ENCODE assay signal across 6 worm cellular contexts in the genomic region with DNA sequence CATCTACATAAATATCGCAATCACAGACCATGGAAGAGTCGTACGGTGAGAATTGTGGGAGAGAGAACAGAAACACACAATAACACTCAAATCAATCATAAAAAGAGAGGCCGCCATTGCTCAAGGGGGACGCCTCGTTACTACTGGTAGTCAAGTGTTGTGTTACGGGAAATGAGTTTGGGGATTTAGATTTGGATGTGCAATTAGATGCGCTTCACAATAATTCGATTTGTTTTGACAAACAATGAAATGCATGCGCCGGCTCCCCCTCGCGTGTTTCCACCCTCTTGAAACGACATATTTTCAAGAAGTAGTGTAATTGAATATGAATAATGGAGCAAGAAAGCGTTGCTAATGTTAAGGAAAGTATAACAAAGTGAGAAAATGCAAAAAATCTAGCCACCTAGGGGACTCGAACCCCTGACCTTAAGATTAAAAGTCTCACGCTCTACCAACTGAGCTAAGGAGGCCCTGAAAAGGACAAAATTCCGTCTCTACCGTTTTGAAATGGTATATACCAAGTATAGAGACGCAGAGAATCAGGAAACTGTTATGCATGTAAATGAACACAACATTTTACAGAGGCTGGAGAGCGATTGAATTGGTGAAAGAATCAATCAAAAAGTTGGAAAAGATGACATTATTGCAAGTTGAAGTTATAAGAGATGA.
TF ChIP-seq lines count a peak whose summit lies in the region.

No protein-coding gene starts in this region.

TF ChIP-seq in whole organism, L1 larva, 84 proteins besides CTCF, POLR2A, EP300 and RAD21:
- TF ChIP-seq lin-35 (GFP tag; optimal IDR thresholded peaks at IDR 0.05; lab: Kevin White, UChicago): peak in 1 of 2 experiments; percentile 20
- no peak for TF ChIP-seq nhr-28 (tag; optimal IDR thresholded peaks at IDR 0.05; lab: Kevin White, UChicago)
- no peak for TF ChIP-seq nhr-20 (tag; optimal IDR thresholded peaks at IDR 0.05; lab: Kevin White, UChicago)
- TF ChIP-seq lin-39 (tag; optimal IDR thresholded peaks at IDR 0.05; lab: Kevin White, UChicago): no peak
- TF ChIP-seq C04F5.9 (tag; optimal IDR thresholded peaks at IDR 0.05; lab: Kevin White, UChicago): no peak
- TF ChIP-seq unc-62 (GFP tag; optimal IDR thresholded peaks at IDR 0.05; lab: Kevin White, UChicago): no peak
- TF ChIP-seq zip-4 (GFP tag; optimal IDR thresholded peaks at IDR 0.05; lab: Kevin White, UChicago): no peak
- no peak for TF ChIP-seq unc-86 (tag; optimal IDR thresholded peaks at IDR 0.05; lab: Kevin White, UChicago)
- peak; percentile 10 for TF ChIP-seq nhr-85 (tag; lab: Kevin White, UChicago)
- TF ChIP-seq lin-14 (GFP tag; optimal IDR thresholded peaks at IDR 0.05; lab: Kevin White, UChicago): peak; percentile 20
TF ChIP-seq in whole organism, L1 larva: peak in this region for 3.

TF ChIP-seq in whole organism, L3 larva, 47 proteins besides CTCF, POLR2A, EP300 and RAD21:
- TF ChIP-seq elt-2 (tag; optimal IDR thresholded peaks at IDR 0.05; lab: Kevin White, UChicago): peak; percentile 17
- TF ChIP-seq sea-2 (GFP tag; optimal IDR thresholded peaks at IDR 0.05; lab: Kevin White, UChicago): no peak
- TF ChIP-seq fkh-2 (tag; optimal IDR thresholded peaks at IDR 0.05; lab: Kevin White, UChicago): no peak
- no peak for TF ChIP-seq lin-15B (tag; optimal IDR thresholded peaks at IDR 0.05; lab: Kevin White, UChicago)

TF ChIP-seq in whole organism, L4 larva, 104 proteins besides CTCF, POLR2A, EP300 and RAD21:
- TF ChIP-seq dmd-6 (GFP tag; IDR thresholded peaks at IDR 0.05; lab: Robert Waterston, UW) (0 out of 2 replicates have a peak, but pooled peaks have one; percentile 7), php-3 (GFP tag; IDR thresholded peaks at IDR 0.05; lab: Robert Waterston, UW) (0 out of 2 replicates have a peak, but pooled peaks have one; percentile 9), ces-1 (GFP tag; optimal IDR thresholded peaks at IDR 0.05; lab: Kevin White, UChicago) (peak; percentile 7), lim-7 (GFP tag; IDR thresholded peaks at IDR 0.05; lab: Robert Waterston, UW) (0 out of 2 replicates have a peak, but pooled peaks have one; percentile 34), mes-2 (tag; optimal IDR thresholded peaks at IDR 0.05; lab: Kevin White, UChicago; ENCODE audit: poor library complexity, severe bottlenecking) (no peak)

TF ChIP-seq in whole organism, late embryonic, 69 proteins besides CTCF, POLR2A, EP300 and RAD21:
- TF ChIP-seq dmd-4 (tag; optimal IDR thresholded peaks at IDR 0.05; lab: Kevin White, UChicago; ENCODE audit: borderline replicate concordance): no peak
- TF ChIP-seq unc-42 (tag; optimal IDR thresholded peaks at IDR 0.05; lab: Kevin White, UChicago): peak; percentile 93

TF ChIP-seq in whole organism, mixed stage, embryonic, 35 proteins besides CTCF, POLR2A, EP300 and RAD21:
- TF ChIP-seq unc-62 (GFP tag; optimal IDR thresholded peaks at IDR 0.05; lab: Kevin White, UChicago) (no peak), nhr-237 (tag; optimal IDR thresholded peaks at IDR 0.05; lab: Kevin White, UChicago) (no peak), cnd-1 (tag; optimal IDR thresholded peaks at IDR 0.05; lab: Kevin White, UChicago) (no peak), bed-3 (GFP tag; optimal IDR thresholded peaks at IDR 0.05; lab: Kevin White, UChicago) (no peak), zip-8 (tag; optimal IDR thresholded peaks at IDR 0.05; lab: Kevin White, UChicago) (peak; percentile 78), ces-1 (GFP tag; optimal IDR thresholded peaks at IDR 0.05; lab: Kevin White, UChicago) (peak; percentile 94)

TF ChIP-seq in whole organism, young adult, 124 proteins besides CTCF, POLR2A, EP300 and RAD21:
- TF ChIP-seq C06A6.2 (GFP tag; conservative IDR thresholded peaks at IDR 0.05; lab: Robert Waterston, UW): no peak
- no peak for TF ChIP-seq ztf-22 (GFP tag; optimal IDR thresholded peaks at IDR 0.05; lab: Kevin White, UChicago)
- no peak for TF ChIP-seq repo-1 (tag; optimal IDR thresholded peaks at IDR 0.05; lab: Kevin White, UChicago)
- TF ChIP-seq ztf-3 (GFP tag; optimal IDR thresholded peaks at IDR 0.05; lab: Kevin White, UChicago): no peak
- TF ChIP-seq hmg-1.2 (GFP tag; IDR thresholded peaks at IDR 0.05; lab: Robert Waterston, UW): peak; percentile 32; the same call in 1 of the 2 replicates
- TF ChIP-seq B0261.1 (tag; optimal IDR thresholded peaks at IDR 0.05; lab: Kevin White, UChicago): peak; percentile 61
- peak; percentile 36 for TF ChIP-seq ztf-18 (tag; optimal IDR thresholded peaks at IDR 0.05; lab: Kevin White, UChicago)
- 0 out of 2 replicates have a peak, but pooled peaks have one; percentile 17 for TF ChIP-seq dox-1 (GFP tag; IDR thresholded peaks at IDR 0.05; lab: Robert Waterston, UW)
- TF ChIP-seq Y53F4B.3 (GFP tag; IDR thresholded peaks at IDR 0.05; lab: Robert Waterston, UW): no peak
- no peak for TF ChIP-seq hmg-20 (GFP tag; IDR thresholded peaks at IDR 0.05; lab: Robert Waterston, UW)
- no peak for TF ChIP-seq egrh-3 (GFP tag; IDR thresholded peaks at IDR 0.05; lab: Robert Waterston, UW)
- TF ChIP-seq aptf-3 (GFP tag; IDR thresholded peaks at IDR 0.05; lab: Robert Waterston, UW): no peak
- TF ChIP-seq K11D2.4 (GFP tag; IDR thresholded peaks at IDR 0.05; lab: Robert Waterston, UW): no peak
- TF ChIP-seq ztf-25 (GFP tag; IDR thresholded peaks at IDR 0.05; lab: Robert Waterston, UW): 0 out of 2 replicates have a peak, but pooled peaks have one; percentile 21
- no peak for TF ChIP-seq F57C9.4 (tag; optimal IDR thresholded peaks at IDR 0.05; lab: Kevin White, UChicago)
- TF ChIP-seq Y67H2A.10 (GFP tag; conservative IDR thresholded peaks at IDR 0.05; lab: Robert Waterston, UW): no peak
- peak; percentile 84 for TF ChIP-seq tbp1 (GFP tag; optimal IDR thresholded peaks at IDR 0.05; lab: Kevin White, UChicago)
- TF ChIP-seq lin-40 (tag; optimal IDR thresholded peaks at IDR 0.05; lab: Kevin White, UChicago): no peak
- peak; percentile 49 for TF ChIP-seq D2030.7 (GFP tag; IDR thresholded peaks at IDR 0.05; lab: Robert Waterston, UW)
- no peak for TF ChIP-seq nfya-1 (tag; optimal IDR thresholded peaks at IDR 0.05; lab: Kevin White, UChicago; ENCODE audit: borderline replicate concordance, insufficient read depth)
- TF ChIP-seq him-1 (tag; optimal IDR thresholded peaks at IDR 0.05; lab: Kevin White, UChicago): peak; percentile 41
- no peak for TF ChIP-seq let-607 (tag; optimal IDR thresholded peaks at IDR 0.05; lab: Kevin White, UChicago)
- TF ChIP-seq Y79H2A.3 (GFP tag; conservative IDR thresholded peaks at IDR 0.05; lab: Robert Waterston, UW): no peak
- TF ChIP-seq rec-8 (tag; optimal IDR thresholded peaks at IDR 0.05; lab: Kevin White, UChicago): peak in 1 of 2 experiments; percentile 14
- TF ChIP-seq madf-10 (tag; optimal IDR thresholded peaks at IDR 0.05; lab: Kevin White, UChicago): no peak
- peak; percentile 82 for TF ChIP-seq lin-26 (GFP tag; IDR thresholded peaks at IDR 0.05; lab: Robert Waterston, UW)
- TF ChIP-seq K12H6.12 (tag; optimal IDR thresholded peaks at IDR 0.05; lab: Kevin White, UChicago): no peak
- TF ChIP-seq rpc-1 (optimal IDR thresholded peaks at IDR 0.05; lab: Kevin White, UChicago): peak; percentile 46
- TF ChIP-seq rpc-1 (tag; optimal IDR thresholded peaks at IDR 0.05; lab: Kevin White, UChicago): peak; percentile 79
- TF ChIP-seq unc-130 (GFP tag; optimal IDR thresholded peaks at IDR 0.05; lab: Kevin White, UChicago): no peak
- no peak for TF ChIP-seq Y95B8A.8 (GFP tag; IDR thresholded peaks at IDR 0.05; lab: Robert Waterston, UW)
- no peak for TF ChIP-seq Y56A3A.18 (GFP tag; IDR thresholded peaks at IDR 0.05; lab: Robert Waterston, UW)
